Worm (Caenorhabditis elegans): ENCODE data around the gene daz-1.

DNA sequence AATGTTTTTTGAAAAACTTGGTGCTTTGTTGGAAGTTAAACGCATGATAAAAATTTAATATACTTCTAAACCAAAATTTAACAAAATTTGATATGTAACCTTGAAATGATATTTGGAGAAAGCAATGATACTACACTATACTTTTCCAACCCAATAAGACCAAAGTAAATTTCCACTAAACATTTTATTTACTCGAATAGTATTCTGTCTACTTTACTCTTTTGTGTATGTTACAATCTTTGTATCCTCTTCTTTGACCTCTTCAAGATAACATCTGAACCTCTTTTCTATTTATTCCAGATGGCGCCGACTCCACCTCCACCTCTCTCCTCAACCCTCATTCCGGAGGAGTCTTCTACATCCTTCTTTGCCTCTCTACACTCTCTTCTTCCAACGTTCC lies 2.6 kb upstream of the daz-1 start, which contains the start of gene dhs-5:
- TF ChIP-seq aly-2 (tag; optimal IDR thresholded peaks at IDR 0.05) (no peak), ceh-82 (tag; optimal IDR thresholded peaks at IDR 0.05) (no peak)
